Worm (Caenorhabditis elegans) whole organism, L3 larva: ENCODE results near the gene irld-52.
"Not testable (repeated sequence)": the region's sequence is repeated elsewhere in the genome, so short reads cannot be mapped to it uniquely, and the experiment has no call there.

Experiments
- ZK546.5 ChIP-seq: sonication (generic microtip); optimal IDR thresholded peaks from 2 replicates; lab custom pipeline; 2017; ENCODE audit warnings: missing biosample characterization, missing genetic modification characterization
- ama-1 ChIP-seq: fragments of 150-350 bp; optimal IDR thresholded peaks from 2 replicates; lab custom pipeline; 2018
- ceh-16 ChIP-seq: sonication (generic microtip); optimal IDR thresholded peaks from 2 replicates; lab custom pipeline; 2017; ENCODE audit warnings: missing biosample characterization, missing genetic modification characterization
- daf-12 ChIP-seq: fragments of 150-350 bp; optimal IDR thresholded peaks from 2 replicates; lab custom pipeline; 2014; ENCODE audit warnings: missing biosample characterization, missing genetic modification reagents, missing genetic modification characterization
- lin-39 ChIP-seq: fragments of 150-350 bp; optimal IDR thresholded peaks from 2 replicates; lab custom pipeline; 2018; ENCODE audit warnings: missing biosample characterization, missing genetic modification reagents, missing genetic modification characterization
- mdl-1 ChIP-seq: fragments of 150-350 bp; optimal IDR thresholded peaks from 2 replicates; lab custom pipeline; 2014; ENCODE audit warnings: missing biosample characterization, missing genetic modification characterization
- nhr-12 ChIP-seq: fragments of 150-350 bp; optimal IDR thresholded peaks from 2 replicates; lab custom pipeline; 2014; ENCODE audit warnings: missing biosample characterization, missing genetic modification characterization
- nhr-23 ChIP-seq: fragments of 150-350 bp; optimal IDR thresholded peaks from 2 replicates; lab custom pipeline; 2014; ENCODE audit warnings: missing biosample characterization, missing genetic modification reagents, missing genetic modification characterization
- nhr-76 ChIP-seq: fragments of 150-350 bp; sonication (generic microtip); optimal IDR thresholded peaks from 5 replicates; lab custom pipeline; 2014; ENCODE audit warnings: missing biosample characterization, missing genetic modification characterization
- pha-4 ChIP-seq: fragments of 150-350 bp; optimal IDR thresholded peaks from 2 replicates; lab custom pipeline; 2014; ENCODE audit warnings: missing biosample characterization, missing genetic modification reagents, missing genetic modification characterization
- zag-1 ChIP-seq: fragments of 150-350 bp; optimal IDR thresholded peaks from 2 replicates; lab custom pipeline; 2014; ENCODE audit warnings: missing biosample characterization, missing genetic modification characterization
- ztf-11 ChIP-seq: fragments of 150-350 bp; optimal IDR thresholded peaks from 2 replicates; lab custom pipeline; 2014; ENCODE audit warnings: missing biosample characterization, missing genetic modification characterization

DNA sequence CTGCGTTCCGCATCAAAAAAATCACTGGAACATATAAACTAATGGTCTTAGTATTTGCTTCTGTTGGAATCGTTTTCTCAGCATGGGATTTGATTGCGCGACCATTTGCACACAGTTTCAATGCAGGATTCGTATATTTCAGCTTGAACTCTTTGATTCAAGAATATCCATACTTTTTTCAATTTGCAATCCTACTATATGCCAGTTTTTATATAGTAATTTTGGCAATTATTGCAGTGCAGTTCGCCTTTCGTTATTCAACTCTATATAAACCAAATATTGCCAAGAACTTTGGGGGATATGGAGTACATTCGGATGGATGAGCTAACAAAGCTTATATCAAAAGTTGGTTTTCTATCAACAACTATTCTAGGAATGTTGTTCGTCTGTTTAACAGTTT is 26.5 kb upstream of the irld-52 start, which contains the start of gene str-5:
- not testable (repeated sequence) for TF ChIP-seq ama-1 (lab: Kevin White, UChicago); nhr-12 (tag; lab: Kevin White, UChicago); lin-39 (tag; lab: Kevin White, UChicago); daf-12; zag-1; nhr-76 (tag; lab: Kevin White, UChicago); nhr-23 (tag; lab: Kevin White, UChicago); pha-4; mdl-1 (tag; lab: Kevin White, UChicago); ZK546.5 (tag; lab: Kevin White, UChicago); ceh-16 (tag; lab: Kevin White, UChicago); ztf-11 (tag; lab: Kevin White, UChicago)
